Worm (Caenorhabditis elegans) whole organism, L4/young adult: ENCODE data around the gene cyp-33E3.

Experiments used
- W03F9.2 ChIP-seq: fragments of 150-350 bp; optimal IDR thresholded peaks from 2 replicates; lab custom pipeline; 2014; ENCODE audit warnings: missing biosample characterization, missing genetic modification characterization
- him-1 ChIP-seq: sonication (generic microtip); optimal IDR thresholded peaks from 2 replicates; lab custom pipeline; 2016; ENCODE audit warnings: missing genotype, missing genetic modification reagents, missing genetic modification characterization, missing compliant biosample characterization

DNA sequence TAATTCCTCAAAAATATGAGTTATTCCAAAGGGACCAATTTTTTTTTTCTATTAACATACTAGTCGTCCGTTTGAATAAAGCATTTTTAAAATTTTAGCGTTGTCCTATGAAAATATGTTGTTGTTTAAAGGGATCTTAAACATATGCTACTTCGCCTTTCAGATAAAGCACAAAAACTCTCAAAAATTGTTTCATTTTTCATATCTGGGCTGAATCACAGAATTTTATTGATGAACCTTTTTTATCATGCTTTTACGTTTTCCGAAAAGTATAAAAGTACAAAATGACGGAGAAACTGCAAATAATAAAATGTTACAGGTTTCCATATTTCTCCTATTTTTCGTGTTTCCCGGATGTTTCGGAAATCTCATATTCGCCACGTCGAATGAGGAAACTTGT, 19.0 kb upstream of the cyp-33E3 start, which contains the start of gene clec-181:
- TF ChIP-seq him-1 (tag; lab: Kevin White, UChicago) (no peak), W03F9.2 (no peak)
